Worm (Caenorhabditis elegans) whole organism, late embryonic: ENCODE measurements around the gene F59B10.2.

Experiments
- C38D4.7 ChIP-seq: fragments of 200-800 bp; sonication (Bioruptor generic); optimal IDR thresholded peaks from 2 replicates; lab custom pipeline; 2018; ENCODE audit warnings: mild to moderate bottlenecking, missing genetic modification characterization, moderate library complexity, missing compliant biosample characterization
- K02D7.2 ChIP-seq: sonication (generic microtip); optimal IDR thresholded peaks from 2 replicates; lab custom pipeline; 2017; ENCODE audit warnings: mild to moderate bottlenecking, missing genetic modification characterization, missing compliant biosample characterization
- T23F11.4 ChIP-seq: fragments of 200-800 bp; sonication (Bioruptor generic); optimal IDR thresholded peaks from 2 replicates; lab custom pipeline; 2018; ENCODE audit warnings: mild to moderate bottlenecking, missing genetic modification characterization, missing compliant biosample characterization
- ama-1 ChIP-seq: fragments of 150-350 bp; optimal IDR thresholded peaks from 2 replicates; lab custom pipeline; 2014
- ceh-14 ChIP-seq: sonication (generic microtip); optimal IDR thresholded peaks from 2 replicates; lab custom pipeline; 2016; ENCODE audit warnings: missing genotype, missing genetic modification characterization, missing compliant biosample characterization
- ceh-18 ChIP-seq: sonication (generic microtip); optimal IDR thresholded peaks from 2 replicates; lab custom pipeline; 2016; ENCODE audit warnings: missing genetic modification characterization, missing compliant biosample characterization
- ceh-19 ChIP-seq: fragments of 200-800 bp; sonication (Bioruptor generic); optimal IDR thresholded peaks from 2 replicates; lab custom pipeline; 2018; ENCODE audit warnings: mild to moderate bottlenecking, missing genetic modification characterization, missing compliant biosample characterization
- ceh-24 ChIP-seq: sonication (generic microtip); optimal IDR thresholded peaks from 2 replicates; lab custom pipeline; 2016; ENCODE audit warnings: mild to moderate bottlenecking, missing genetic modification characterization, missing compliant biosample characterization
- ceh-31 ChIP-seq: sonication (generic microtip); optimal IDR thresholded peaks from 2 replicates; lab custom pipeline; 2016; ENCODE audit warnings: missing genetic modification characterization, missing compliant biosample characterization
- ceh-6 ChIP-seq: fragments of 200-800 bp; sonication (Bioruptor generic); optimal IDR thresholded peaks from 2 replicates; lab custom pipeline; 2018; ENCODE audit warnings: mild to moderate bottlenecking, missing genetic modification characterization, missing compliant biosample characterization
- che-1 ChIP-seq: sonication (generic microtip); optimal IDR thresholded peaks from 2 replicates; lab custom pipeline; 2016; ENCODE audit warnings: mild to moderate bottlenecking, missing genetic modification characterization, missing compliant biosample characterization
- elt-2 ChIP-seq: sonication (generic microtip); optimal IDR thresholded peaks from 2 replicates; lab custom pipeline; 2016; ENCODE audit warnings: missing genetic modification reagents, missing genetic modification characterization, missing compliant biosample characterization
- eyg-1 ChIP-seq: sonication (generic microtip); optimal IDR thresholded peaks from 2 replicates; lab custom pipeline; 2016; ENCODE audit warnings: missing genotype, missing genetic modification characterization, missing compliant biosample characterization
- fkh-10 ChIP-seq: fragments of 150-350 bp; optimal IDR thresholded peaks from 2 replicates; lab custom pipeline; 2014; ENCODE audit warnings: missing biosample characterization, missing genetic modification reagents, missing genetic modification characterization
- fkh-6 ChIP-seq: sonication (generic microtip); optimal IDR thresholded peaks from 2 replicates; lab custom pipeline; 2016; ENCODE audit warnings: missing genetic modification characterization, missing compliant biosample characterization
- hlh-13 ChIP-seq: fragments of 200-800 bp; sonication (Bioruptor generic); optimal IDR thresholded peaks from 2 replicates; lab custom pipeline; 2018; ENCODE audit warnings: mild to moderate bottlenecking, missing genetic modification characterization, missing compliant biosample characterization
- hlh-15 ChIP-seq: sonication (generic microtip); optimal IDR thresholded peaks from 2 replicates; lab custom pipeline; 2016; ENCODE audit warnings: missing genetic modification characterization, missing compliant biosample characterization
- hlh-30 ChIP-seq: sonication (generic microtip); optimal IDR thresholded peaks from 2 replicates; lab custom pipeline; 2017; ENCODE audit warnings: antibody characterized with exemption, missing genetic modification characterization, missing compliant biosample characterization; ENCODE audit not compliant: insufficient read depth
- hlh-6 ChIP-seq: sonication (generic microtip); optimal IDR thresholded peaks from 2 replicates; lab custom pipeline; 2016; ENCODE audit warnings: missing genotype, missing genetic modification characterization, missing compliant biosample characterization
- hlh-8 ChIP-seq: sonication (generic microtip); optimal IDR thresholded peaks from 2 replicates; lab custom pipeline; 2016; ENCODE audit warnings: missing genotype, missing genetic modification characterization, missing compliant biosample characterization
- lim-6 ChIP-seq: sonication (generic microtip); optimal IDR thresholded peaks from 2 replicates; lab custom pipeline; 2016; ENCODE audit warnings: missing genetic modification characterization, missing compliant biosample characterization
- lin-11 ChIP-seq: fragments of 200-800 bp; sonication (Bioruptor generic); optimal IDR thresholded peaks from 2 replicates; lab custom pipeline; 2018; ENCODE audit warnings: mild to moderate bottlenecking, missing genetic modification characterization, missing compliant biosample characterization
- nfya-1 ChIP-seq: sonication (generic microtip); optimal IDR thresholded peaks from 2 replicates; lab custom pipeline; 2017; ENCODE audit warnings: missing genetic modification characterization, mild to moderate bottlenecking, missing compliant biosample characterization, antibody characterized with exemption, moderate library complexity
- nhr-11 ChIP-seq: fragments of 150-350 bp; optimal IDR thresholded peaks from 2 replicates; lab custom pipeline; 2014; ENCODE audit warnings: missing biosample characterization, missing genetic modification characterization
- npax-4 ChIP-seq: sonication (generic microtip); optimal IDR thresholded peaks from 2 replicates; lab custom pipeline; 2016; ENCODE audit warnings: missing genetic modification characterization, missing compliant biosample characterization
- odd-2 ChIP-seq: sonication (generic microtip); optimal IDR thresholded peaks from 2 replicates; lab custom pipeline; 2017; ENCODE audit warnings: antibody characterized with exemption, mild to moderate bottlenecking, missing genetic modification characterization, missing compliant biosample characterization
- pag-3 ChIP-seq: sonication (generic microtip); optimal IDR thresholded peaks from 2 replicates; lab custom pipeline; 2016; ENCODE audit warnings: missing compliant biosample characterization, missing genetic modification characterization, borderline replicate concordance
- pax-1 ChIP-seq: fragments of 150-350 bp; optimal IDR thresholded peaks from 2 replicates; lab custom pipeline; 2014; ENCODE audit warnings: missing biosample characterization, missing genetic modification characterization
- pha-2 ChIP-seq: sonication (generic microtip); optimal IDR thresholded peaks from 2 replicates; lab custom pipeline; 2017; ENCODE audit warnings: mild to moderate bottlenecking, missing genetic modification characterization, missing compliant biosample characterization
- pha-4 ChIP-seq: fragments of 150-350 bp; optimal IDR thresholded peaks from 2 replicates; lab custom pipeline; 2018; ENCODE audit warnings: missing biosample characterization, missing genetic modification reagents, missing genetic modification characterization
- pqm-1 ChIP-seq: sonication (generic microtip); optimal IDR thresholded peaks from 2 replicates; lab custom pipeline; 2016; ENCODE audit warnings: missing genetic modification characterization, missing compliant biosample characterization
- rnt-1 ChIP-seq: sonication (generic microtip); optimal IDR thresholded peaks from 2 replicates; lab custom pipeline; 2016; ENCODE audit warnings: missing genetic modification characterization, missing compliant biosample characterization
- sox-4 ChIP-seq: sonication (generic microtip); optimal IDR thresholded peaks from 2 replicates; lab custom pipeline; 2017; ENCODE audit warnings: mild to moderate bottlenecking, missing genetic modification characterization, inconsistent platforms, missing compliant biosample characterization
- syd-9 ChIP-seq: sonication (generic microtip); optimal IDR thresholded peaks from 2 replicates; lab custom pipeline; 2016; ENCODE audit warnings: mild to moderate bottlenecking, missing genetic modification characterization, moderate library complexity, missing compliant biosample characterization
- tbx-7 ChIP-seq: sonication (generic microtip); optimal IDR thresholded peaks from 2 replicates; lab custom pipeline; 2016; ENCODE audit warnings: missing genotype, missing genetic modification characterization, missing compliant biosample characterization
- ttx-3 ChIP-seq: sonication (generic microtip); optimal IDR thresholded peaks from 2 replicates; lab custom pipeline; 2016; ENCODE audit warnings: missing genetic modification reagents, missing genetic modification characterization, missing compliant biosample characterization
- unc-3 ChIP-seq, 2 experiments: fragments of 200-800 bp in 1 of 2; sonication (Bioruptor generic) in 1 of 2; sonication (generic microtip) in 1 of 2; conservative IDR thresholded peaks in 1 of 2; optimal IDR thresholded peaks in 1 of 2; 2 replicates each; pipeline versions ENCODE4 v1.3.6 to Lab custom; 2016 to 2022; ENCODE audit warnings: missing compliant biosample characterization in 2 of 2, missing genetic modification characterization in 2 of 2, missing genetic modification reagents in 1 of 2
- zip-5 ChIP-seq: sonication (generic microtip); optimal IDR thresholded peaks from 2 replicates; lab custom pipeline; 2016; ENCODE audit warnings: missing genetic modification characterization, missing compliant biosample characterization

Gene F59B10.2

DNA sequence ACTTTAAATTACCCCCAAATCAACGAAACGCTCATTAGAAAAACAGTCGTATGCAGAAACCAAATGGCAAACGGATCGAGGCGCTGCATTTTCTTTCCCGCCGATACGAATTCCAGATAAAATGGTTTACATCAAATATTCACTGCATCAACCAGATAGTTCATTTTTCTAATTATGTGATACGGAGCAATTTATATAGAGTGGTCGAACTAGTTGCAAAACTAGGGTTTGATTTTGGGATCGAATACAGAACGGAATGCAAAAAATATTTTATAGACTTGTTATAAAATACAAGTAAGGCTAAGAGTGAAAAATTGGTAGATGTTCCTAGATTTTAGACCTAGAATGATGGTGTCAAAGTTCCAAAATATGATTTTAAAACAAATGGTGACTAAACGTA lies 10.2 kb upstream of the F59B10.2 start:
- TF ChIP-seq lin-11 (no peak), hlh-6 (tag; lab: Kevin White, UChicago) (no peak), pax-1 (no peak), hlh-30 (tag; lab: Kevin White, UChicago) (no peak), pha-2 (tag; lab: Kevin White, UChicago) (no peak), ceh-14 (tag; lab: Kevin White, UChicago) (no peak), ama-1 (lab: Kevin White, UChicago) (no peak), lim-6 (tag; lab: Kevin White, UChicago) (no peak), pqm-1 (tag; lab: Kevin White, UChicago) (no peak)
- TF ChIP-seq, all 69 proteins: peak for 0

- TF ChIP-seq nhr-11 = no peak
- TF ChIP-seq K02D7.2 (tag; lab: Kevin White, UChicago) = no peak
- TF ChIP-seq pax-1 = no peak
- no peak for TF ChIP-seq ttx-3 (tag; lab: Kevin White, UChicago)
- TF ChIP-seq npax-4 (tag; lab: Kevin White, UChicago) = no peak
- TF ChIP-seq pag-3 (tag; lab: Kevin White, UChicago) = no peak
- no peak for TF ChIP-seq pha-2 (tag; lab: Kevin White, UChicago)
- TF ChIP-seq zip-5 (tag; lab: Kevin White, UChicago) = no peak
- no peak for TF ChIP-seq ceh-31 (tag; lab: Kevin White, UChicago)
Observed at ce11 chrII:10519017-10519416, 9.4 kb upstream of the F59B10.2 start, which contains the start of gene F59B10.4. F59B10.4 (minus strand) TSS chrII:10519117.

DNA sequence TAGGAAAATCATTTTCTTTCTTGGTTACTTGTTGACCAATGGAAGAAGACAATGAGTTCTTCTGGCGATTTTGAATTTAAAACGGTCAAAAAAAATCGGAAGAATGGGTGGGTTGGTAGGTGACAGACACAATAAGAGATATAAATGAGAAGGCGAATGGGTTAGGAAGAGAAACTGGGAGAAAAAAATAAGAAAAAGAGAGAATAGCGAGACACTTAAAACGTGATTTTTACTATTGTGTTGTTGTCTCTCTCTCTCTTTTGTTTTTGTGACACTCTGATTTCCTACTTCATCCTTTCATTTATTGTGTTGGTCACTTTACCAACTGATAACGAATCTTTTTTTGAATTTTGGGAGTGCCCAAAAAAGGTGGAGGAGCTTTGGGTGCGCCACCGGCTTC lies 6.7 kb upstream of the F59B10.2 start:
- no peak for TF ChIP-seq pax-1
- TF ChIP-seq C38D4.7 (GFP tag; lab: Kevin White, UChicago) = no peak
- no peak for TF ChIP-seq sox-4 (tag; lab: Kevin White, UChicago)
- TF ChIP-seq zip-5 (tag; lab: Kevin White, UChicago) = no peak
- TF ChIP-seq che-1 = no peak
- TF ChIP-seq ceh-18 (tag; lab: Kevin White, UChicago) = no peak
- no peak for TF ChIP-seq tbx-7 (tag; lab: Kevin White, UChicago)
- no peak for TF ChIP-seq hlh-6 (tag; lab: Kevin White, UChicago)
- no peak for TF ChIP-seq ama-1 (lab: Kevin White, UChicago)
- no peak for TF ChIP-seq T23F11.4 (GFP tag; lab: Kevin White, UChicago)
- no peak for TF ChIP-seq fkh-6 (tag; lab: Kevin White, UChicago)
- no peak for TF ChIP-seq hlh-30 (tag; lab: Kevin White, UChicago)

DNA sequence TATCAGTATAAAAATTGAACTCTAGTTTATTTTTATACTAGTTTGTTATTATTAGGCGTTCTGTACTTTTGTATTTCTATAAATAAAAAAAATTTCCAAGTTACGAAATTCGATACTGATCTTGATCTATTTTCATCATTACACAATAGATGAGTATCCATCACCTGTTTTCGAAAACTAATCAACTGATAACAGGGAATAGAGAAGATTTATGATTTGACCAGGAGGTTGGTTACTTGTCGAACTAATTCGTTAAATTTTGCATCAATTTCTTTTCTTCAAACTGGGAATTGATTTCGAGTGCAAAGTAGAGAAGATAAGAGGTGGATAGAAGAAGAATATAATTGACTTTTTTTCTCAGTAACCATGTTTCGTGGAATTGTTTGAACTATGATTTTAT lies 5.8 kb upstream of the F59B10.2 start:
- TF ChIP-seq eyg-1 (tag; lab: Kevin White, UChicago) = no peak
- TF ChIP-seq hlh-8 (tag; lab: Kevin White, UChicago) = no peak
- TF ChIP-seq elt-2 (tag; lab: Kevin White, UChicago) = no peak
- TF ChIP-seq pha-4 (tag; lab: Kevin White, UChicago) = no peak
- TF ChIP-seq unc-3 (GFP tag; conservative IDR thresholded peaks at IDR 0.05; lab: Robert Waterston, UW) = no peak
- no peak for TF ChIP-seq unc-3 (tag; optimal IDR thresholded peaks at IDR 0.05; lab: Kevin White, UChicago)
- no peak for TF ChIP-seq ceh-31 (tag; lab: Kevin White, UChicago)
- no peak for TF ChIP-seq ttx-3 (tag; lab: Kevin White, UChicago)
- TF ChIP-seq hlh-15 (tag; lab: Kevin White, UChicago) = no peak
- no peak for TF ChIP-seq hlh-13 (GFP tag; lab: Kevin White, UChicago)
- TF ChIP-seq syd-9 = no peak
- TF ChIP-seq odd-2 (tag; lab: Kevin White, UChicago) = no peak
- no peak for TF ChIP-seq zip-5 (tag; lab: Kevin White, UChicago)
- no peak for TF ChIP-seq ceh-24 (tag; lab: Kevin White, UChicago)
- no peak for TF ChIP-seq fkh-10 (GFP tag; lab: Kevin White, UChicago)
- no peak for TF ChIP-seq ceh-6 (GFP tag; lab: Kevin White, UChicago)
- no peak for TF ChIP-seq nfya-1 (tag; lab: Kevin White, UChicago)
- no peak for TF ChIP-seq rnt-1
- TF ChIP-seq ceh-19 = no peak
- TF ChIP-seq fkh-6 (tag; lab: Kevin White, UChicago) = no peak
- TF ChIP-seq, all 69 proteins: peak for 0
